Worm (Caenorhabditis elegans) whole organism, late embryonic: ENCODE data around the gene Y43D4A.6.

Source experiments
- K09A11.1 ChIP-seq: sonication (generic microtip); optimal IDR thresholded peaks from 2 replicates; lab custom pipeline; 2017; ENCODE audit warnings: antibody characterized with exemption, mild to moderate bottlenecking, missing genetic modification characterization, missing compliant biosample characterization; ENCODE audit not compliant: insufficient read depth
- ama-1 ChIP-seq: fragments of 150-350 bp; optimal IDR thresholded peaks from 2 replicates; lab custom pipeline; 2014
- ceh-9 ChIP-seq: sonication (generic microtip); optimal IDR thresholded peaks from 2 replicates; lab custom pipeline; 2016; ENCODE audit warnings: mild to moderate bottlenecking, missing genetic modification characterization, inconsistent platforms, missing compliant biosample characterization
- elt-2 ChIP-seq: sonication (generic microtip); optimal IDR thresholded peaks from 2 replicates; lab custom pipeline; 2016; ENCODE audit warnings: missing genetic modification reagents, missing genetic modification characterization, missing compliant biosample characterization
- ets-4 ChIP-seq: sonication (generic microtip); optimal IDR thresholded peaks from 2 replicates; lab custom pipeline; 2016; ENCODE audit warnings: missing genetic modification characterization, missing compliant biosample characterization
- fkh-10 ChIP-seq: fragments of 150-350 bp; optimal IDR thresholded peaks from 2 replicates; lab custom pipeline; 2014; ENCODE audit warnings: missing biosample characterization, missing genetic modification reagents, missing genetic modification characterization
- gmeb-2 ChIP-seq: sonication (generic microtip); optimal IDR thresholded peaks from 2 replicates; lab custom pipeline; 2016; ENCODE audit warnings: missing genetic modification characterization, inconsistent platforms, missing compliant biosample characterization
- npax-4 ChIP-seq: sonication (generic microtip); optimal IDR thresholded peaks from 2 replicates; lab custom pipeline; 2016; ENCODE audit warnings: missing genetic modification characterization, missing compliant biosample characterization
- pha-2 ChIP-seq: sonication (generic microtip); optimal IDR thresholded peaks from 2 replicates; lab custom pipeline; 2017; ENCODE audit warnings: mild to moderate bottlenecking, missing genetic modification characterization, missing compliant biosample characterization
- pha-4 ChIP-seq: fragments of 150-350 bp; optimal IDR thresholded peaks from 2 replicates; lab custom pipeline; 2018; ENCODE audit warnings: missing biosample characterization, missing genetic modification reagents, missing genetic modification characterization
- pqm-1 ChIP-seq: sonication (generic microtip); optimal IDR thresholded peaks from 2 replicates; lab custom pipeline; 2016; ENCODE audit warnings: missing genetic modification characterization, missing compliant biosample characterization
- ref-2 ChIP-seq: sonication (generic microtip); optimal IDR thresholded peaks from 2 replicates; lab custom pipeline; 2016; ENCODE audit warnings: missing genetic modification characterization, missing compliant biosample characterization
- sox-4 ChIP-seq: sonication (generic microtip); optimal IDR thresholded peaks from 2 replicates; lab custom pipeline; 2017; ENCODE audit warnings: mild to moderate bottlenecking, missing genetic modification characterization, inconsistent platforms, missing compliant biosample characterization

- no peak for TF ChIP-seq pqm-1 (tag; lab: Kevin White, UChicago)
- TF ChIP-seq ama-1: no peak
- TF ChIP-seq npax-4 (tag; lab: Kevin White, UChicago): no peak
- TF ChIP-seq gmeb-2 (tag; lab: Kevin White, UChicago): no peak
- TF ChIP-seq ceh-9 (tag; lab: Kevin White, UChicago): no peak
- no peak for TF ChIP-seq elt-2 (tag; lab: Kevin White, UChicago)
- TF ChIP-seq pha-2: no peak
- TF ChIP-seq fkh-10 (GFP tag; lab: Kevin White, UChicago): no peak
- no peak for TF ChIP-seq K09A11.1
- no peak for TF ChIP-seq pha-4
- TF ChIP-seq sox-4 (tag; lab: Kevin White, UChicago): no peak
- no peak for TF ChIP-seq ref-2 (tag; lab: Kevin White, UChicago)
- no peak for TF ChIP-seq ets-4
These were observed 8.5 kb upstream of the Y43D4A.6 start for ce11 chrIV:16778644-16779043.
